Fruit fly (Drosophila melanogaster) Kc167 (cell line): Measurements from ENCODE around the gene Unc-115b.

Experiments used
- h ChIP-seq: fragments of >200 bp; optimal IDR thresholded peaks from 3 replicates; lab custom pipeline; 2018; ENCODE audit warnings: missing external identifiers
- psq ChIP-seq: fragments of >200 bp; optimal IDR thresholded peaks from 2 replicates; lab custom pipeline; 2017; ENCODE audit warnings: missing external identifiers

- no peak for TF ChIP-seq psq
- TF ChIP-seq h (lab: Kevin White, UChicago), result no peak
Observed at dm6 chr3R:9679746-9680145, 12.8 kb downstream of the Unc-115b start, which contains the start of gene nmdyn-D7.
